Worm (Caenorhabditis elegans) whole organism, late embryonic: ENCODE results near the gene T11F8.4.

Experiments
- C08G9.2 ChIP-seq: sonication (generic microtip); optimal IDR thresholded peaks from 2 replicates; lab custom pipeline; 2016; ENCODE audit warnings: mild to moderate bottlenecking, missing genetic modification characterization, moderate library complexity, missing compliant biosample characterization
- F13H6.1 ChIP-seq: sonication (generic microtip); optimal IDR thresholded peaks from 2 replicates; lab custom pipeline; 2016; ENCODE audit warnings: missing genetic modification characterization, missing compliant biosample characterization
- T23F11.4 ChIP-seq: fragments of 200-800 bp; sonication (Bioruptor generic); optimal IDR thresholded peaks from 2 replicates; lab custom pipeline; 2018; ENCODE audit warnings: mild to moderate bottlenecking, missing genetic modification characterization, missing compliant biosample characterization
- Y22D7AL.16 ChIP-seq: sonication (generic microtip); optimal IDR thresholded peaks from 2 replicates; lab custom pipeline; 2016; ENCODE audit warnings: missing genetic modification characterization, missing compliant biosample characterization
- ceh-14 ChIP-seq: sonication (generic microtip); optimal IDR thresholded peaks from 2 replicates; lab custom pipeline; 2016; ENCODE audit warnings: missing genotype, missing genetic modification characterization, missing compliant biosample characterization
- ceh-30 ChIP-seq: fragments of 150-350 bp; optimal IDR thresholded peaks from 2 replicates; lab custom pipeline; 2014; ENCODE audit warnings: missing biosample characterization, missing genetic modification characterization
- ceh-31 ChIP-seq: sonication (generic microtip); optimal IDR thresholded peaks from 2 replicates; lab custom pipeline; 2016; ENCODE audit warnings: missing genetic modification characterization, missing compliant biosample characterization
- ceh-34 ChIP-seq: sonication (generic microtip); optimal IDR thresholded peaks from 2 replicates; lab custom pipeline; 2016; ENCODE audit warnings: mild to moderate bottlenecking, missing genetic modification characterization, missing compliant biosample characterization
- ceh-48 ChIP-seq: sonication (generic microtip); optimal IDR thresholded peaks from 2 replicates; lab custom pipeline; 2016; ENCODE audit warnings: missing genetic modification characterization, inconsistent platforms, missing compliant biosample characterization
- ceh-6 ChIP-seq: fragments of 200-800 bp; sonication (Bioruptor generic); optimal IDR thresholded peaks from 2 replicates; lab custom pipeline; 2018; ENCODE audit warnings: mild to moderate bottlenecking, missing genetic modification characterization, missing compliant biosample characterization
- dve-1 ChIP-seq: sonication (generic microtip); optimal IDR thresholded peaks from 2 replicates; lab custom pipeline; 2017; ENCODE audit warnings: antibody characterized with exemption, mild to moderate bottlenecking, missing genetic modification characterization, missing compliant biosample characterization
- elt-2 ChIP-seq: sonication (generic microtip); optimal IDR thresholded peaks from 2 replicates; lab custom pipeline; 2016; ENCODE audit warnings: missing genetic modification reagents, missing genetic modification characterization, missing compliant biosample characterization
- eyg-1 ChIP-seq: sonication (generic microtip); optimal IDR thresholded peaks from 2 replicates; lab custom pipeline; 2016; ENCODE audit warnings: missing genotype, missing genetic modification characterization, missing compliant biosample characterization
- fkh-10 ChIP-seq: fragments of 150-350 bp; optimal IDR thresholded peaks from 2 replicates; lab custom pipeline; 2014; ENCODE audit warnings: missing biosample characterization, missing genetic modification reagents, missing genetic modification characterization
- gmeb-2 ChIP-seq: sonication (generic microtip); optimal IDR thresholded peaks from 2 replicates; lab custom pipeline; 2016; ENCODE audit warnings: missing genetic modification characterization, inconsistent platforms, missing compliant biosample characterization
- hlh-13 ChIP-seq: fragments of 200-800 bp; sonication (Bioruptor generic); optimal IDR thresholded peaks from 2 replicates; lab custom pipeline; 2018; ENCODE audit warnings: mild to moderate bottlenecking, missing genetic modification characterization, missing compliant biosample characterization
- hlh-6 ChIP-seq: sonication (generic microtip); optimal IDR thresholded peaks from 2 replicates; lab custom pipeline; 2016; ENCODE audit warnings: missing genotype, missing genetic modification characterization, missing compliant biosample characterization
- lim-6 ChIP-seq: sonication (generic microtip); optimal IDR thresholded peaks from 2 replicates; lab custom pipeline; 2016; ENCODE audit warnings: missing genetic modification characterization, missing compliant biosample characterization
- mec-3 ChIP-seq: sonication (generic microtip); optimal IDR thresholded peaks from 2 replicates; lab custom pipeline; 2016; ENCODE audit warnings: borderline replicate concordance, missing genetic modification characterization, missing compliant biosample characterization
- nfya-1 ChIP-seq: sonication (generic microtip); optimal IDR thresholded peaks from 2 replicates; lab custom pipeline; 2017; ENCODE audit warnings: missing genetic modification characterization, mild to moderate bottlenecking, missing compliant biosample characterization, antibody characterized with exemption, moderate library complexity
- nhr-11 ChIP-seq: fragments of 150-350 bp; optimal IDR thresholded peaks from 2 replicates; lab custom pipeline; 2014; ENCODE audit warnings: missing biosample characterization, missing genetic modification characterization
- nhr-232 ChIP-seq: sonication (generic microtip); optimal IDR thresholded peaks from 2 replicates; lab custom pipeline; 2016; ENCODE audit warnings: missing genetic modification characterization, missing compliant biosample characterization
- npax-4 ChIP-seq: sonication (generic microtip); optimal IDR thresholded peaks from 2 replicates; lab custom pipeline; 2016; ENCODE audit warnings: missing genetic modification characterization, missing compliant biosample characterization
- pat-9 ChIP-seq: fragments of 200-800 bp; sonication (Bioruptor generic); optimal IDR thresholded peaks from 2 replicates; lab custom pipeline; 2018; ENCODE audit warnings: mild to moderate bottlenecking, missing genetic modification characterization, moderate library complexity, missing compliant biosample characterization
- pha-4 ChIP-seq: fragments of 150-350 bp; optimal IDR thresholded peaks from 2 replicates; lab custom pipeline; 2018; ENCODE audit warnings: missing biosample characterization, missing genetic modification reagents, missing genetic modification characterization
- pqm-1 ChIP-seq: sonication (generic microtip); optimal IDR thresholded peaks from 2 replicates; lab custom pipeline; 2016; ENCODE audit warnings: missing genetic modification characterization, missing compliant biosample characterization
- pros-1 ChIP-seq: fragments of 150-350 bp; optimal IDR thresholded peaks from 2 replicates; lab custom pipeline; 2014; ENCODE audit warnings: missing biosample characterization, missing genetic modification reagents, missing genetic modification characterization
- sdc-2 ChIP-seq: sonication (generic microtip); optimal IDR thresholded peaks from 2 replicates; lab custom pipeline; 2016; ENCODE audit warnings: missing genotype, missing genetic modification characterization, missing compliant biosample characterization
- tbx-2 ChIP-seq: sonication (generic microtip); optimal IDR thresholded peaks from 2 replicates; lab custom pipeline; 2016; ENCODE audit warnings: missing genetic modification characterization, missing compliant biosample characterization
- tbx-7 ChIP-seq: sonication (generic microtip); optimal IDR thresholded peaks from 2 replicates; lab custom pipeline; 2016; ENCODE audit warnings: missing genotype, missing genetic modification characterization, missing compliant biosample characterization
- unc-42 ChIP-seq: sonication (generic microtip); optimal IDR thresholded peaks from 2 replicates; lab custom pipeline; 2016; ENCODE audit warnings: missing genotype, missing genetic modification characterization, missing compliant biosample characterization
- unc-55 ChIP-seq: sonication (generic microtip); optimal IDR thresholded peaks from 2 replicates; lab custom pipeline; 2017; ENCODE audit warnings: missing biosample characterization, missing genetic modification reagents, missing genetic modification characterization
- unc-86 ChIP-seq: sonication (generic microtip); optimal IDR thresholded peaks from 2 replicates; lab custom pipeline; 2016; ENCODE audit warnings: missing genetic modification characterization, missing compliant biosample characterization

The T11F8.4 gene

ce11 chrIV:5506642-5507041, 30.3 kb upstream of the T11F8.4 start:
- TF ChIP-seq Y22D7AL.16 (tag; lab: Kevin White, UChicago) = no peak
- no peak for TF ChIP-seq dve-1 (tag; lab: Kevin White, UChicago)
- TF ChIP-seq fkh-10 (GFP tag; lab: Kevin White, UChicago) = no peak
- peak; percentile 55 for TF ChIP-seq elt-2
- TF ChIP-seq unc-55 (GFP tag; lab: Kevin White, UChicago) = peak; percentile 25
- no peak for TF ChIP-seq T23F11.4
- TF ChIP-seq, all 69 proteins: peak for 2

DNA sequence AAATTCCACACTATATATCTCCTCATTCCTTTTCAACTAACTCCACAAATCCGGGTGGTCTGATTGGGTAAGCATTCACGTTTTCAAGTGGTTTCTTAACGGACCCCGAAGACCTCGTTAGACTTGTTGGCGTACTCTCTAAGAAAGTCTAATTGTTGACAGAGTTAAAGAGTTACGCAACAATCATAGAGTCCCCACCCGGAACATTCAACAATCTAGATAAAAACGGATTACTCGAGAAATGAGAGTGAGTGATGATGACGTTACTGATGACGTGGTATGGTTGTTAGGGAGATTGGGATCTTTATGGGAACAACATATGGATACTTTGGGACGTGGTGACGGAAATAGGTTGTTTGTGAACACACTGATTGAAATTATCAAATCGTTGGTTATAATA, 26.2 kb upstream of the T11F8.4 start:
- TF ChIP-seq nfya-1 (tag; lab: Kevin White, UChicago) (peak; percentile 1), nhr-232 (no peak), pqm-1 (tag; lab: Kevin White, UChicago) (no peak), sdc-2 (tag; lab: Kevin White, UChicago) (no peak), hlh-6 (no peak), ceh-6 (no peak), gmeb-2 (tag; lab: Kevin White, UChicago) (no peak), nhr-11 (tag; lab: Kevin White, UChicago) (no peak), F13H6.1 (tag; lab: Kevin White, UChicago) (no peak), elt-2 (no peak), tbx-7 (tag; lab: Kevin White, UChicago) (no peak), unc-42 (tag; lab: Kevin White, UChicago) (peak; percentile 33), lim-6 (tag; lab: Kevin White, UChicago) (no peak), ceh-30 (tag; lab: Kevin White, UChicago) (no peak), tbx-2 (no peak), Y22D7AL.16 (tag; lab: Kevin White, UChicago) (no peak)

DNA sequence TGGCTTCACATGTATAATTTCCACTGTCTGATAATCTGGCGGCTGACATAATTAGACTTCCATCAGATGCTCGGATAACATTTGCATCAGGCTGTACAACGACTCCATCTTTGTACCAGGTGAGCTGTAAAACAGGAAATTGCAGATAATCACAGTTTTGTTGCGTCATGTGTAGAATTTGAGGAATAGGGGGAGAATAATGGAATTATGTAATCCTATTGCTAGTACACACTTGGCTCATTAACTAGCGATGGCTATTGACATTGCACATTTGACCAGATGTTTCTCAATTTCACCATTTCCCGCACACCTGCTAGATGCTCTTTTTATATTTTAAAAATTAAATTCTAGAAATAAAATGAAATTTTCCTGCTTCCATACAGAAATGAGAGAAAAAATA, 25.0 kb upstream of the T11F8.4 start:
- TF ChIP-seq unc-42 (tag; lab: Kevin White, UChicago) (peak; percentile 58), nhr-11 (tag; lab: Kevin White, UChicago) (no peak)
- TF ChIP-seq, all 69 proteins: peak for 1

DNA sequence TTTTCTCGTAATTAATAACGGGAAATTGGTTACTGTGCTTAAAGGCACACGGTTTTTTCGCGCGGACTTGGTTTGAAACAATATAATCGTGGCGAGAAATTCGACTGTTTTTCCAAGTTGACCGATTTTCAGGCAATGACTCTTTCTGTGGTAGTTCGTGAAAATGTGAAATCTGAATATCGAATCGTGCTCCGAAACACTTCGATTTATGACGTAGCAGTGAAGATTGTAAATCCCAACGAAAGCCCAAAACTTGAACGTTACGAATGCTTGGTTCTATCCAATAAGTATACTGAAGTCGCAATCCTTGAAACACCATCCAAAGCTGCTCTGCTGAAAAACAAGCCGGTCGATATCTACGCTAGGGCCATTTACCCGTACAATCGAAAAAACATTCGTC, 17.7 kb upstream of the T11F8.4 start:
- TF ChIP-seq pros-1 (tag; lab: Kevin White, UChicago) (no peak), ceh-31 (tag; lab: Kevin White, UChicago) (no peak), hlh-13 (GFP tag; lab: Kevin White, UChicago) (no peak), T23F11.4 (no peak), pha-4 (tag; lab: Kevin White, UChicago) (no peak), mec-3 (tag; lab: Kevin White, UChicago) (no peak), elt-2 (no peak), nhr-11 (tag; lab: Kevin White, UChicago) (no peak), ceh-6 (no peak), npax-4 (tag; lab: Kevin White, UChicago) (no peak)
- TF ChIP-seq, all 69 proteins: peak for 0

DNA sequence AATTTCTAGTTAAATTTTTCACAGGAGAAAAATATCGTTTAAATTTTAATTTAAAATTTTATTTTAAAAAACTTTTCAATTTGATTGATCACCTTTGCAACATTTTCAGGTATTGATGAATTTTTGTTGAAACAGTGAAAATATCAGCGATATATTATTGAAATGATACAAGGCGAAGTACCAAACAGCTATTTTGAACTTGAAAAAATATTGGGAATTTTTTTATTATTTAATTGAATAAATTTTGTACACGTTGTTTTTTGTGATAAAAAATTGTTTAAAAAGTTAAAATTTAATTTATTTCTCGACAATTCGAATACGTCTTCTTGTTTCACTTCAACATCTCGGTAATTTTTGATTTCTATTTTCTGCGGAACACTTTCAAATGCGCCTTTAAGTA, 17.3 kb upstream of the T11F8.4 start, which contains the start of gene B0273.1:
TSS of gene B0273.1 (plus strand) at position 301 of the 400 bp plus-strand sequence.
- TF ChIP-seq ceh-14 (tag; lab: Kevin White, UChicago) (no peak), ceh-34 (tag; lab: Kevin White, UChicago) (no peak), hlh-6 (no peak), pat-9 (tag; lab: Kevin White, UChicago) (no peak), ceh-48 (tag; lab: Kevin White, UChicago) (no peak), sdc-2 (tag; lab: Kevin White, UChicago) (no peak), Y22D7AL.16 (tag; lab: Kevin White, UChicago) (no peak), unc-86 (tag; lab: Kevin White, UChicago) (no peak), C08G9.2 (tag; lab: Kevin White, UChicago) (no peak), eyg-1 (no peak), tbx-2 (no peak)
